Worm (Caenorhabditis elegans) whole organism, L4/young adult: ENCODE data around the gene ZK381.2.
A peak's percentile ranks its signal among the peaks of the same experiment; 100 is the strongest.

Experiments
- W03F9.2 ChIP-seq: fragments of 150-350 bp; optimal IDR thresholded peaks from 2 replicates; lab custom pipeline; 2014; ENCODE audit warnings: missing biosample characterization, missing genetic modification characterization
- dao-5 ChIP-seq: sonication (generic microtip); optimal IDR thresholded peaks from 2 replicates; lab custom pipeline; 2016; ENCODE audit warnings: missing genotype, missing genetic modification characterization, moderate library complexity, missing compliant biosample characterization
- him-1 ChIP-seq: sonication (generic microtip); optimal IDR thresholded peaks from 2 replicates; lab custom pipeline; 2016; ENCODE audit warnings: missing genotype, missing genetic modification reagents, missing genetic modification characterization, missing compliant biosample characterization

ZK381.2 gene

DNA sequence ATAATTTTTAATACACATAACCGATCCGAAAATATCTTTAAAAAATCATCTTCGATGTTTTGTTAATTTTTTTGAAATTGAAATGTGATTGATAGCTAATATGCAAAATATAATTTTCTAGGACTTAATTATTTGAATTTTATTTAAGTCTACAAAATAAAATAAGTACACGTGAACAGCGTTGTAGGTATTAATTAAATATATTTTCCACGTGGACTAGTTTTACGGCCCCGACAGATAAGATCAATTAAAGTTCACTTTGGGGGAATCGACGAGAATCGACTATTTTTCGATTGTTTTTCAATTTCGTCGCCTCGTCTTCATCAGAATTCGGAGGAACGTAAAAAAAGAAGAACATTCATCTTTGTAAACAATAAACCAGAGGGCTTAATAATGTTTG is 33.9 kb downstream of the ZK381.2 start, which contains the start of gene C25A8.5:
TSS of gene C25A8.5 (plus strand) at position 301 of the 400 bp plus-strand sequence.
- TF ChIP-seq W03F9.2 (tag; lab: Kevin White, UChicago) (no peak), dao-5 (tag; lab: Kevin White, UChicago) (no peak), him-1 (tag; lab: Kevin White, UChicago) (no peak)

DNA sequence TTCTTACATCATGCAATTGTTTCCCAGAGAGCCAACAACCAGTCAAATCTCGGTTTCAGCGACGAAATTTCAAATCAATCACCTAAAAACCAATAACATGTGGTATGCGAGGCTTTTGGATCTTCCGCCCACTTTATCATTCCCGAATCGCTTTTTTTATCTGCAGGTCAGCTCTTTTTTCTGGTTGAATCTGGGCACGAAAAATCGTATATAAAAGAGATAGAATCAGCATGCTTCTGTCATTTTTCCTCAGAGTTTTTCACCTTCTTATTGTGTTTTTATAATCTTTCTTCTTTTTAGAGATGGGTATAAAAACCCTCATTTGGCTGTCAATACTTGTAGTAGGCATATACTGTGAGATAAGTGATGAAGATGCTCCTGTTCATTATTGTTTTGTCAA is 38.0 kb downstream of the ZK381.2 start, which contains the start of gene cht-3:
TSS of gene cht-3 (plus strand) at position 301 of the 400 bp plus-strand sequence.
- no peak for TF ChIP-seq him-1 (tag; lab: Kevin White, UChicago)
- no peak for TF ChIP-seq dao-5 (tag; lab: Kevin White, UChicago)
- no peak for TF ChIP-seq W03F9.2 (tag; lab: Kevin White, UChicago)

- TF ChIP-seq him-1 (tag; lab: Kevin White, UChicago): no peak
- TF ChIP-seq W03F9.2 (tag; lab: Kevin White, UChicago): no peak
- no peak for TF ChIP-seq dao-5 (tag; lab: Kevin White, UChicago)
Observed at ce11 chrIV:7009531-7009930, 44.2 kb downstream of the ZK381.2 start, which contains the start of gene C25A8.2. Gene C25A8.2 (plus strand): TSS chrIV:7009831.

- TF ChIP-seq him-1 (tag; lab: Kevin White, UChicago) (no peak), dao-5 (tag; lab: Kevin White, UChicago) (no peak), W03F9.2 (tag; lab: Kevin White, UChicago) (no peak)
Observed at ce11 chrIV:7010195-7010594, 44.9 kb downstream of the ZK381.2 start.

ce11 chrIV:7010835-7011234 is 45.5 kb downstream of the ZK381.2 start, which contains the start of gene C25A8.1:
Gene C25A8.1 (plus strand): TSS chrIV:7011135.
- TF ChIP-seq him-1 (tag; lab: Kevin White, UChicago): no peak
- TF ChIP-seq dao-5 (tag; lab: Kevin White, UChicago): no peak
- TF ChIP-seq W03F9.2 (tag; lab: Kevin White, UChicago): no peak

DNA sequence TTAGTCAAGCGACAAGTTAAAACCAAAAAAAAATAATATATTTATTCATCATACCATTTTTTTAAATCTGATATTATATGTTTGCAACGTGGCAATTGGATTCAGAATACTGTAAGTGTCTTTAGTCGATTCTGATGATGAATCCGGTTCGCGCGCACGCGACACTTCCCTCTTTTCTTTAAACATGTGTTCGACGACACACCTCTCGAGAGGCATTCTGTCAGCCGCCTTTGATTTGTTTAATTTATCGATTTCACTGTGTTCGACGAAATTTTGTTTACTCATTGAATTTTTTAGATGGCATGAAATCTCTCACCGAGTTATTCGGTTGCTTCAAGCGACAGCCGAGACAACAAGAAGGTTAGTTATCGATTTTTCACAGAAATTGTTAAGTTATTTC is 46.4 kb downstream of the ZK381.2 start, which contains the start of gene trxr-1:
TSS of gene trxr-1 (plus strand) at position 227 of the 400 bp plus-strand sequence.
- TF ChIP-seq dao-5 (tag; lab: Kevin White, UChicago) (no peak), him-1 (tag; lab: Kevin White, UChicago) (no peak), W03F9.2 (tag; lab: Kevin White, UChicago) (no peak)

DNA sequence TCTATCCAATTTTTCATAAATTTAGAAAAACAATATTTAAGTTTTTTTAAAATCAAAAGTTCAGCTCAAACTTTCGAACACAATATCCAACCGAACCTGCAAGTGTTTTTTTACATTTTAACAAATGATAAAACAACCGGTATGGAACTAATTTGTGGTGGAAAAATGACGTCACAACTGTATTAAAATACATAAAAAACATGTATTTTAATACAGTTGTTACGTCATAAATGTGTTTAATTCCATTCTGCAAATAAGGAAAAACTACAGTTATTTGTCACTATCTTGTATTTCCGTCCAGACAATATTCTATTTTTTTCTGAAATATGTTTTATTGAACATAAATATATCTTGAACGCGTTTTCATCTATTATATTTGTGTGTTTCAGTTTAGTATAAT is 46.9 kb downstream of the ZK381.2 start:
- TF ChIP-seq W03F9.2 (tag; lab: Kevin White, UChicago): no peak
- no peak for TF ChIP-seq dao-5 (tag; lab: Kevin White, UChicago)
- no peak for TF ChIP-seq him-1 (tag; lab: Kevin White, UChicago)

- TF ChIP-seq him-1 (tag; lab: Kevin White, UChicago): no peak
- TF ChIP-seq W03F9.2 (tag; lab: Kevin White, UChicago): peak; percentile 38
Observed at ce11 chrIV:7012731-7013445, 47.6 kb downstream of the ZK381.2 start.

DNA sequence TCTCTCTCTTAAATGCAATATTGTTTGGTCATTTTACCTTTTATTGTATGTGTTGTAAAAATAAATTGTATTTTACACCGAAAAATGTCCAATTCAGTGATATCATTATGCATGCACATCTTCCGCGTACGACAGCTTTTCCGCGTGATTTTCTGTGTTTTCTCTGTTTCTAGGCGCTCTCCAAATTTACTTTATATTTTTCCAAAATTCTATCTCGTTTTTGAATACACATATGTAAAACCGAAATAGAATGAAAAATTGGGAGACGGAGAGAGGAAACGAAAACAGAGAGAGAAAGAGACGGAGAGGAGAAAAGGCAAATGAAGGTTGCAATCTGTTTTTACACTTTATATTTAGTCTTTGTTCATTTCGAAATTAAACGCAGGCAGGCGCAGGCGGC is 51.2 kb downstream of the ZK381.2 start:
- TF ChIP-seq dao-5 (tag; lab: Kevin White, UChicago) (no peak), W03F9.2 (tag; lab: Kevin White, UChicago) (no peak), him-1 (tag; lab: Kevin White, UChicago) (no peak)

ce11 chrIV:7017123-7017674 is 51.9 kb downstream of the ZK381.2 start, which contains the start of gene gldi-4:
Gene gldi-4 (plus strand): TSS chrIV:7017624.
- no peak for TF ChIP-seq dao-5 (tag; lab: Kevin White, UChicago)
- TF ChIP-seq W03F9.2 (tag; lab: Kevin White, UChicago): no peak
- TF ChIP-seq him-1 (tag; lab: Kevin White, UChicago): no peak
